Fruit fly (Drosophila melanogaster) whole organism, embryonic: ENCODE measurements around the gene Cyp1.
A peak's percentile ranks its signal among the peaks of the same experiment; 100 is the strongest.

Source experiments
- B-H1 ChIP-seq: fragments of 200-800 bp; sonication (Bioruptor generic); IDR thresholded peaks from 3 replicates; pipeline ENCODE4 v1.3.6; 2022; ENCODE audit warnings: missing biosample characterization, missing genetic modification characterization
- BEAF-32 ChIP-seq: fragments of 200-800 bp; sonication (Bioruptor generic); optimal IDR thresholded peaks from 3 replicates; lab custom pipeline; 2017; ENCODE audit warnings: missing biosample characterization, missing genetic modification characterization, mild to moderate bottlenecking, moderate library complexity, missing genetic modification reagents
- Bgb ChIP-seq: fragments of 200-800 bp; sonication (Bioruptor generic); IDR thresholded peaks from 2 replicates; pipeline ENCODE4 v1.3.6; 2022; ENCODE audit warnings: missing biosample characterization, missing genetic modification characterization; ENCODE audit not compliant: partially characterized antibody
- CG1024 ChIP-seq: fragments of 200-800 bp; sonication (Bioruptor generic); IDR thresholded peaks from 2 replicates; pipeline ENCODE4 v1.3.6; 2022; ENCODE audit warnings: missing biosample characterization, missing genetic modification characterization
- CG10959 ChIP-seq: fragments of 200-800 bp; sonication (Bioruptor generic); IDR thresholded peaks from 2 replicates; pipeline ENCODE4 v1.3.6; 2022; ENCODE audit warnings: missing biosample characterization, missing genetic modification characterization
- CG13624 ChIP-seq: fragments of 200-800 bp; sonication (Bioruptor generic); optimal IDR thresholded peaks from 2 replicates; lab custom pipeline; 2016; ENCODE audit warnings: missing biosample characterization, missing genetic modification characterization
- CG1529 ChIP-seq: fragments of 200-800 bp; sonication (Bioruptor generic); optimal IDR thresholded peaks from 3 replicates; lab custom pipeline; 2018; ENCODE audit warnings: missing biosample characterization, missing genetic modification characterization
- CG17802 ChIP-seq: fragments of 200-800 bp; sonication (Bioruptor generic); optimal IDR thresholded peaks from 2 replicates; lab custom pipeline; 2018; ENCODE audit warnings: missing biosample characterization, mild to moderate bottlenecking, missing genetic modification characterization, moderate library complexity
- CG30020 ChIP-seq: fragments of 200-800 bp; optimal IDR thresholded peaks from 2 replicates; lab custom pipeline; 2019; ENCODE audit warnings: missing biosample characterization, mild to moderate bottlenecking, missing genetic modification characterization, moderate library complexity
- CG4360 ChIP-seq: fragments of 200-800 bp; sonication (Bioruptor generic); IDR thresholded peaks from 2 replicates; pipeline ENCODE4 v1.3.6; 2022; ENCODE audit warnings: missing biosample characterization, missing genetic modification characterization
- CG4617 ChIP-seq: fragments of 200-800 bp; sonication (Bioruptor generic); optimal IDR thresholded peaks from 3 replicates; lab custom pipeline; 2016; ENCODE audit warnings: missing biosample characterization, missing genetic modification characterization, borderline replicate concordance
- CG7372 ChIP-seq: fragments of 200-800 bp; sonication (Bioruptor generic); IDR thresholded peaks from 2 replicates; pipeline ENCODE4 v1.3.6; 2022; ENCODE audit warnings: missing biosample characterization, missing genetic modification characterization
- CG8290 ChIP-seq, 3 experiments: fragments of 200-800 bp; sonication (Bioruptor generic); optimal IDR thresholded peaks; 2 replicates each; lab custom pipeline; 2016 to 2019; ENCODE audit warnings: missing biosample characterization in 3 of 3, missing genetic modification characterization in 3 of 3, mild to moderate bottlenecking in 2 of 3, moderate library complexity in 1 of 3
- CG8478 ChIP-seq: fragments of >200 bp; optimal IDR thresholded peaks from 2 replicates; lab custom pipeline; 2018
- Camta ChIP-seq: fragments of 200-800 bp; sonication (Bioruptor generic); optimal IDR thresholded peaks from 2 replicates; lab custom pipeline; 2016; ENCODE audit warnings: missing biosample characterization, missing genetic modification characterization
- Dad ChIP-seq: fragments of 200-800 bp; sonication (Bioruptor generic); optimal IDR thresholded peaks from 3 replicates; lab custom pipeline; 2016; ENCODE audit warnings: missing biosample characterization, missing genetic modification characterization
- Dip2 ChIP-seq: fragments of 200-800 bp; sonication (Bioruptor generic); IDR thresholded peaks from 2 replicates; pipeline ENCODE4 v1.3.6; 2022; ENCODE audit warnings: missing biosample characterization, missing genetic modification characterization
- Dref ChIP-seq: fragments of 200-800 bp; sonication (Bioruptor generic); IDR thresholded peaks from 2 replicates; pipeline ENCODE4 v1.3.6; 2022; ENCODE audit warnings: missing biosample characterization, missing genetic modification characterization
- Eip74EF ChIP-seq, 2 experiments: fragments of 200-800 bp in 1 of 2; fragments of >200 bp in 1 of 2; sonication (Bioruptor generic) in 1 of 2; optimal IDR thresholded peaks; 2 replicates each; lab custom pipeline; 2017 to 2019; ENCODE audit warnings: missing biosample characterization in 2 of 2, missing genetic modification characterization in 2 of 2, mild to moderate bottlenecking in 1 of 2, moderate library complexity in 1 of 2
- Ets97D ChIP-seq: fragments of 200-800 bp; sonication (Bioruptor generic); optimal IDR thresholded peaks from 3 replicates; lab custom pipeline; 2016; ENCODE audit warnings: missing biosample characterization, missing genetic modification characterization
- GATAe ChIP-seq: fragments of 200-800 bp; sonication (Bioruptor generic); conservative IDR thresholded peaks from 2 replicates; pipeline ENCODE4 v1.3.6; 2022; ENCODE audit warnings: missing biosample characterization, missing genetic modification characterization
- HmgZ ChIP-seq: fragments of 200-800 bp; sonication (Bioruptor generic); optimal IDR thresholded peaks from 2 replicates; lab custom pipeline; 2018; ENCODE audit warnings: missing biosample characterization, mild to moderate bottlenecking, missing genetic modification characterization
- MBD-R2 ChIP-seq: fragments of 200-800 bp; sonication (Bioruptor generic); IDR thresholded peaks from 2 replicates; pipeline ENCODE4 v1.3.6; 2022; ENCODE audit warnings: missing biosample characterization, missing genetic modification characterization
- MESR4 ChIP-seq: fragments of 200-800 bp; sonication (Bioruptor generic); optimal IDR thresholded peaks from 2 replicates; lab custom pipeline; 2018; ENCODE audit warnings: missing biosample characterization, mild to moderate bottlenecking, missing genetic modification characterization, moderate library complexity
- Med ChIP-seq: fragments of 200-800 bp; sonication (Bioruptor generic); peaks from one replicate; lab custom pipeline; 2016; ENCODE audit warnings: missing biosample characterization, missing genetic modification characterization, mild to moderate bottlenecking, inconsistent platforms, moderate library complexity
- NC2α ChIP-seq: fragments of 200-800 bp; sonication (Bioruptor generic); optimal IDR thresholded peaks from 2 replicates; lab custom pipeline; 2016; ENCODE audit warnings: missing biosample characterization, missing genetic modification characterization
- Opbp ChIP-seq: fragments of 200-800 bp; sonication (Bioruptor generic); IDR thresholded peaks from 3 replicates; pipeline ENCODE4 v1.3.6; 2022; ENCODE audit warnings: missing biosample characterization, missing genetic modification characterization; ENCODE audit not compliant: partially characterized antibody
- Pdp1 ChIP-seq, 2 experiments: fragments of 200-800 bp; sonication (Bioruptor generic); optimal IDR thresholded peaks; 3 replicates each; lab custom pipeline; 2016; ENCODE audit warnings: missing biosample characterization in 2 of 2, missing genetic modification characterization in 2 of 2, mild to moderate bottlenecking in 1 of 2, moderate library complexity in 1 of 2
- Ptx1 ChIP-seq: fragments of 200-800 bp; sonication (Bioruptor generic); IDR thresholded peaks from 2 replicates; pipeline ENCODE4 v1.3.6; 2022; ENCODE audit warnings: missing biosample characterization, missing genetic modification characterization
- Rfx ChIP-seq: fragments of 200-800 bp; sonication (Bioruptor generic); IDR thresholded peaks from 2 replicates; pipeline ENCODE4 v1.3.6; 2022; ENCODE audit warnings: missing biosample characterization, missing genetic modification characterization
- Scr ChIP-seq: fragments of 200-800 bp; sonication (Bioruptor generic); IDR thresholded peaks from 2 replicates; pipeline ENCODE4 v1.3.6; 2022; ENCODE audit warnings: missing biosample characterization, missing genetic modification characterization; ENCODE audit not compliant: partially characterized antibody
- Sin3A ChIP-seq: fragments of >200 bp; optimal IDR thresholded peaks from 2 replicates; lab custom pipeline; 2018
- Sry-δ ChIP-seq: fragments of 200-800 bp; sonication (Bioruptor generic); optimal IDR thresholded peaks from 2 replicates; lab custom pipeline; 2016; ENCODE audit warnings: missing biosample characterization, missing genetic modification characterization
- Xbp1 ChIP-seq: fragments of 200-800 bp; sonication (Bioruptor generic); optimal IDR thresholded peaks from 3 replicates; lab custom pipeline; 2016; ENCODE audit warnings: missing biosample characterization, mild to moderate bottlenecking, missing genetic modification characterization
- bab2 ChIP-seq: fragments of 200-800 bp; sonication (Bioruptor generic); optimal IDR thresholded peaks from 2 replicates; lab custom pipeline; 2016; ENCODE audit warnings: missing biosample characterization, missing genetic modification characterization
- chinmo ChIP-seq: fragments of 200-800 bp; sonication (Bioruptor generic); IDR thresholded peaks from 4 replicates; pipeline ENCODE4 v1.3.6; 2022; ENCODE audit warnings: missing biosample characterization, missing genetic modification characterization; ENCODE audit not compliant: partially characterized antibody
- crp ChIP-seq, 2 experiments: fragments of 200-800 bp; sonication (Bioruptor generic); optimal IDR thresholded peaks; 2 replicates in 1 of 2; 3 replicates in 1 of 2; lab custom pipeline; 2017; ENCODE audit warnings: missing biosample characterization in 2 of 2, missing genetic modification characterization in 2 of 2, mild to moderate bottlenecking in 1 of 2, moderate library complexity in 1 of 2
- dmrt11E ChIP-seq: fragments of 200-800 bp; sonication (Bioruptor generic); optimal IDR thresholded peaks from 3 replicates; lab custom pipeline; 2018; ENCODE audit warnings: missing biosample characterization, mild to moderate bottlenecking, missing genetic modification characterization, moderate library complexity
- exex ChIP-seq: fragments of 200-800 bp; sonication (Bioruptor generic); optimal IDR thresholded peaks from 4 replicates; lab custom pipeline; 2018; ENCODE audit warnings: missing biosample characterization, mild to moderate bottlenecking, missing genetic modification characterization, moderate library complexity
- gfzf ChIP-seq: fragments of 200-800 bp; sonication (Bioruptor generic); optimal IDR thresholded peaks from 2 replicates; lab custom pipeline; 2016; ENCODE audit warnings: missing biosample characterization, mild to moderate bottlenecking, missing genetic modification characterization, moderate library complexity
- gro ChIP-seq: fragments of 200-800 bp; sonication (Bioruptor generic); optimal IDR thresholded peaks from 2 replicates; lab custom pipeline; 2016; ENCODE audit warnings: missing biosample characterization, missing genetic modification characterization
- nmo ChIP-seq: fragments of 200-800 bp; sonication (Bioruptor generic); optimal IDR thresholded peaks from 2 replicates; lab custom pipeline; 2018; ENCODE audit warnings: missing biosample characterization, mild to moderate bottlenecking, missing genetic modification characterization, moderate library complexity
- pzg ChIP-seq: fragments of 200-800 bp; sonication (Bioruptor generic); optimal IDR thresholded peaks from 3 replicates; lab custom pipeline; 2018; ENCODE audit warnings: missing biosample characterization, mild to moderate bottlenecking, missing genetic modification characterization, moderate library complexity
- sens-2 ChIP-seq: fragments of 200-800 bp; sonication (Bioruptor generic); IDR thresholded peaks from 2 replicates; pipeline ENCODE4 v1.3.6; 2022; ENCODE audit warnings: missing biosample characterization, missing genetic modification characterization
- sima ChIP-seq: fragments of 200-800 bp; sonication (Bioruptor generic); optimal IDR thresholded peaks from 2 replicates; lab custom pipeline; 2016; ENCODE audit warnings: missing biosample characterization, missing genetic modification characterization
- slou ChIP-seq: fragments of 200-800 bp; sonication (Bioruptor generic); optimal IDR thresholded peaks from 3 replicates; lab custom pipeline; 2016; ENCODE audit warnings: missing biosample characterization, missing genetic modification characterization
- ssp ChIP-seq: fragments of 200-800 bp; sonication (Bioruptor generic); IDR thresholded peaks from 2 replicates; pipeline ENCODE4 v1.3.6; 2022; ENCODE audit warnings: missing biosample characterization, missing genetic modification characterization
- tap ChIP-seq: fragments of 200-800 bp; optimal IDR thresholded peaks from 3 replicates; lab custom pipeline; 2019; ENCODE audit warnings: missing biosample characterization, mild to moderate bottlenecking, missing genetic modification characterization, moderate library complexity
- tup ChIP-seq: fragments of 200-800 bp; sonication (Bioruptor generic); optimal IDR thresholded peaks from 2 replicates; lab custom pipeline; 2016; ENCODE audit warnings: missing biosample characterization, mild to moderate bottlenecking, missing genetic modification characterization, moderate library complexity
- vvl ChIP-seq: fragments of 200-800 bp; sonication (Bioruptor generic); IDR thresholded peaks from 2 replicates; pipeline ENCODE4 v1.3.6; 2022; ENCODE audit warnings: missing biosample characterization, missing genetic modification characterization

Gene Cyp1

DNA sequence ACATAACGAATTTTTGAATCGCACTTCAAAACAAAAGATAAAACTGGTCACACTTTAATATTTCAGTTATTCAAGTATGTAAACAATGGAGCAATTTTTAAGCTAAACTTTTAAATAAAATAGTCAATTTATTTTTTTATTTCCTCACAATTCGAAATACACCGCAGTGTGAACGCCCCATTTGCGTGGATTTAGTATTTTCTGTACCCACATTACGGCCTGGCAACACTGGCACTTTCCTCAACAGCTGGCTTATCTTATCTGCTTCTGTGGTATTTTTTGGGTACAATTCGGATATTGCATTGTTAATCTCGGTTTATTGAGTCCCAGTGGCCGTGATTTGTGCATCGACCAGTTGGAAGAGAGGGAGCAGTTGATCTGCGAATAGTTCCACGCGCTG, 29.9 kb upstream of the Cyp1 start, which contains the start of gene sl (continued):
- TF ChIP-seq gfzf (peak; percentile 66), HmgZ (peak; percentile 36), gro (peak; percentile 41), exex (tag; lab: Kevin White, UChicago) (no peak), chinmo (GFP tag; lab: Robert Waterston, UW) (0 out of 4 replicates have a peak, but pooled peaks have one; percentile 47), CG4617 (peak; percentile 54), sima (GFP tag; lab: Kevin White, UChicago) (no peak), CG30020 (tag; lab: Kevin White, UChicago) (peak; percentile 94), B-H1 (GFP tag; lab: Robert Waterston, UW) (no peak), CG4360 (GFP tag; lab: Robert Waterston, UW) (no peak), NC2α (GFP tag; lab: Kevin White, UChicago) (no peak), Eip74EF (GFP tag; optimal IDR thresholded peaks at IDR 0.05; lab: Kevin White, UChicago) (peak in 1 of 2 experiments; percentile 59), Sin3A (lab: Kevin White, UChicago) (peak; percentile 6), Dip2 (GFP tag; lab: Robert Waterston, UW) (no peak), BEAF-32 (GFP tag; lab: Kevin White, UChicago) (peak; percentile 30), vvl (GFP tag; lab: Robert Waterston, UW) (0 out of 2 replicates have a peak, but pooled peaks have one; percentile 15), Sry-δ (GFP tag; lab: Kevin White, UChicago) (peak; percentile 22), MESR4 (GFP tag; lab: Kevin White, UChicago) (peak; percentile 68), pzg (GFP tag; lab: Kevin White, UChicago) (peak; percentile 56), GATAe (GFP tag; lab: Robert Waterston, UW) (peak; percentile 78), ssp (peak; percentile 95), CG8478 (no peak), Dref (GFP tag; lab: Robert Waterston, UW) (0 out of 2 replicates have a peak, but pooled peaks have one; percentile 37), CG13624 (GFP tag; lab: Kevin White, UChicago) (peak; percentile 26), Camta (peak; percentile 32), slou (GFP tag; lab: Kevin White, UChicago) (no peak), CG17802 (peak; percentile 93), crp (GFP tag; optimal IDR thresholded peaks at IDR 0.05; lab: Kevin White, UChicago) (peak; percentile 5 to 82), tap (no peak), tup (GFP tag; lab: Kevin White, UChicago) (no peak), Med (GFP tag; lab: Kevin White, UChicago) (peak; percentile 90), Pdp1 (GFP tag; optimal IDR thresholded peaks at IDR 0.05; lab: Kevin White, UChicago) (peak in 1 of 2 experiments; percentile 71), dmrt11E (tag; lab: Kevin White, UChicago) (no peak), sens-2 (no peak; the same call in 1 of the 2 replicates), bab2 (GFP tag; lab: Kevin White, UChicago) (peak; percentile 41), CG1529 (no peak), Ptx1 (peak; percentile 29; the same call in 1 of the 2 replicates), Scr (GFP tag; lab: Robert Waterston, UW) (peak; percentile 32), Opbp (GFP tag; lab: Robert Waterston, UW) (0 out of 3 replicates have a peak, but pooled peaks have one; percentile 27), Dad (GFP tag; lab: Kevin White, UChicago) (peak; percentile 18), Rfx (GFP tag; lab: Robert Waterston, UW) (peak; percentile 58), Xbp1 (GFP tag; lab: Kevin White, UChicago) (peak; percentile 23), MBD-R2 (GFP tag; lab: Robert Waterston, UW) (peak; percentile 81), CG8290 (GFP tag; optimal IDR thresholded peaks at IDR 0.05; lab: Kevin White, UChicago) (peak; percentile 4), CG8290 (tag; optimal IDR thresholded peaks at IDR 0.05; lab: Kevin White, UChicago) (no peak), CG1024 (GFP tag; lab: Robert Waterston, UW) (peak; percentile 74), Bgb (GFP tag; lab: Robert Waterston, UW) (0 out of 2 replicates have a peak, but pooled peaks have one; percentile 36), Ets97D (GFP tag; lab: Kevin White, UChicago) (peak; percentile 54), CG7372 (no peak), CG10959 (GFP tag; lab: Robert Waterston, UW) (no peak), nmo (peak; percentile 22)
